Fruit fly (Drosophila melanogaster) whole organism, prepupa: ENCODE data around the gene Col4a1.

Source experiments
- CG8632 ChIP-seq: fragments of 200-800 bp; sonication (Bioruptor generic); optimal IDR thresholded peaks from 3 replicates; lab custom pipeline; 2016; ENCODE audit warnings: missing biosample characterization, missing genetic modification characterization
- CG9139 ChIP-seq: fragments of 200-800 bp; sonication (Bioruptor generic); optimal IDR thresholded peaks from 3 replicates; lab custom pipeline; 2017; ENCODE audit warnings: missing biosample characterization, mild to moderate bottlenecking, missing genetic modification characterization
- achi ChIP-seq: fragments of 200-800 bp; sonication (Bioruptor generic); optimal IDR thresholded peaks from 3 replicates; lab custom pipeline; 2016; ENCODE audit warnings: missing biosample characterization, missing genetic modification characterization
- esn ChIP-seq: fragments of 200-800 bp; sonication (Bioruptor generic); optimal IDR thresholded peaks from 2 replicates; lab custom pipeline; 2016; ENCODE audit warnings: missing biosample characterization, mild to moderate bottlenecking, missing genetic modification characterization, moderate library complexity
- fd59A ChIP-seq: fragments of 200-800 bp; sonication (Bioruptor generic); optimal IDR thresholded peaks from 2 replicates; lab custom pipeline; 2017; ENCODE audit warnings: missing biosample characterization, mild to moderate bottlenecking, missing genetic modification characterization, missing genetic modification reagents
- net ChIP-seq: fragments of 200-800 bp; sonication (Bioruptor generic); optimal IDR thresholded peaks from 3 replicates; lab custom pipeline; 2016; ENCODE audit warnings: missing biosample characterization, missing genetic modification characterization
- svp ChIP-seq: fragments of 200-800 bp; sonication (Bioruptor generic); peaks from one replicate; lab custom pipeline; 2016; ENCODE audit warnings: missing biosample characterization, missing genetic modification characterization

DNA sequence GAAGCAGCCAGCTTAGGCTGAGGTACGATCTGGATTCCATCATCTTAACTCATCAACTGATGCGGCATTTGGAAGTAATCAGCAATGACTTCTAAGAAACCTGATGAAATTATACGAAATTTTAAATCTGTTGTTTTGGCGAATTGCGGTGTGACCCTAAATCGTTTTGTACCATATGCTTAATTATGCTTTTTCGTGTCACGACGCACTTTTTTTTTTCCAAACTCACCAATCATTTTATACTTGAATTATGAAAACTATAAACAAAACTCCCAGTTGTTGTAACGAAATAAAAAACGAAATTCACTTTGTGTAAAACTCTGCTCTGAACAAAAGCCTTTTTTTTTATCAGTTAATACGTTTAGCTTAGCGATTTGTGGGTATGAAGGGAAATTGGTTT is 28.7 kb downstream of the Col4a1 start, which contains the start of gene Nepl3:
- TF ChIP-seq CG9139 (GFP tag; lab: Kevin White, UChicago) (no peak), CG8632 (GFP tag; lab: Kevin White, UChicago) (no peak), esn (GFP tag; lab: Kevin White, UChicago) (no peak), svp (GFP tag; lab: Kevin White, UChicago) (no peak), achi (GFP tag; lab: Kevin White, UChicago) (no peak), fd59A (GFP tag; lab: Kevin White, UChicago) (no peak), net (no peak)
